Worm (Caenorhabditis elegans): ENCODE data around the gene Y41E3.13.

Gene Y41E3.13

DNA sequence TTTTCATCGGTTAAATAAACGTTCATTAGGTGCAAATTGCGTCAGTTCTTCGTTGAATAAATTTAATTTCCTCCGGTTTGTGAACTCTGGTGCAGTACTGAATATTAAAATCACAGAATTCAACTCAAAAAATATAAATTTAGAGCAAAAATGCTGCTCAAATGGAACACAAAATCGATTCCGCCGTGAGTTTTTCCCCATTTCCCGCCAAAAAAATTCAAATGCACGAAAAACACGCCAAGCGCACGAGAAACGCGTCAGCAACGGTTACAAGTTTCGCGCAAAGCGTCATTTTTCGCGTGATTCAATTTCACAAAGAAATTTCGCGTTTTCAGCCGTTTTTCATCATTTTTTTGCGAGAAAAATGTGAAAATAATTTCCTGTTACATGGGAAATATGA lies 18.6 kb upstream of the Y41E3.13 start, which contains the start of gene hrpu-1:
Gene hrpu-1, plus strand, starts transcription at position 140 of the 400 bp plus-strand sequence.
- TF ChIP-seq rbr-2 (tag; optimal IDR thresholded peaks at IDR 0.05) = peak; percentile 77
- no peak for TF ChIP-seq madf-5 (GFP tag; IDR thresholded peaks at IDR 0.05)
- no peak for TF ChIP-seq set-16 (GFP tag; IDR thresholded peaks at IDR 0.05)
- peak; percentile 63 for TF ChIP-seq fkh-10 (GFP tag; optimal IDR thresholded peaks at IDR 0.05)
- TF ChIP-seq arid-1 (GFP tag; conservative IDR thresholded peaks at IDR 0.05) = peak; percentile 53; the same call in 1 of the 2 replicates
- TF ChIP-seq lin-29 (GFP tag; IDR thresholded peaks at IDR 0.05) = no peak
- TF ChIP-seq F49E8.2 (tag; optimal IDR thresholded peaks at IDR 0.05; ENCODE audit: borderline replicate concordance) = peak; percentile 81
- TF ChIP-seq daf-16 (GFP tag; optimal IDR thresholded peaks at IDR 0.05) = peak in 1 of 2 experiments; percentile 13
- TF ChIP-seq daf-16 (tag; optimal IDR thresholded peaks at IDR 0.05) = peak; percentile 34
- TF ChIP-seq fos-1 (tag; optimal IDR thresholded peaks at IDR 0.05) = no peak
- TF ChIP-seq ces-1 (GFP tag; optimal IDR thresholded peaks at IDR 0.05) = no peak
- TF ChIP-seq nhr-77 (tag; optimal IDR thresholded peaks at IDR 0.05) = peak; percentile 37
- no peak for TF ChIP-seq ZK337.2 (GFP tag; IDR thresholded peaks at IDR 0.05)
- peak; percentile 97 for TF ChIP-seq aha-1 (tag)
- TF ChIP-seq daf-12 (tag; optimal IDR thresholded peaks at IDR 0.05) = no peak
- TF ChIP-seq unc-62 (GFP tag; optimal IDR thresholded peaks at IDR 0.05 in 1 of 2) = peak in 1 of 2 experiments; percentile 58
- no peak for TF ChIP-seq unc-62 (tag; optimal IDR thresholded peaks at IDR 0.05)
- TF ChIP-seq php-3 (GFP tag; IDR thresholded peaks at IDR 0.05) = no peak
- no peak for TF ChIP-seq lim-7 (GFP tag; IDR thresholded peaks at IDR 0.05)
- no peak for TF ChIP-seq F44E2.7 (GFP tag; IDR thresholded peaks at IDR 0.05)
- no peak for TF ChIP-seq spr-1 (tag; optimal IDR thresholded peaks at IDR 0.05)
- TF ChIP-seq mes-2 (tag; optimal IDR thresholded peaks at IDR 0.05; ENCODE audit: poor library complexity, severe bottlenecking) = peak; percentile 86
- peak; percentile 60; the same call in 1 of the 2 replicates for TF ChIP-seq pha-4 (GFP tag; IDR thresholded peaks at IDR 0.05)
- TF ChIP-seq pha-4 (tag; optimal IDR thresholded peaks at IDR 0.05) = peak; percentile 90
- no peak for TF ChIP-seq ztf-11 (tag; optimal IDR thresholded peaks at IDR 0.05)
- TF ChIP-seq R02D3.7 (tag; optimal IDR thresholded peaks at IDR 0.05) = no peak
- no peak for TF ChIP-seq F26F4.8 (GFP tag; conservative IDR thresholded peaks at IDR 0.05)
- peak; percentile 90 for TF ChIP-seq ztf-7 (tag; optimal IDR thresholded peaks at IDR 0.05)
- TF ChIP-seq lin-39 (tag; optimal IDR thresholded peaks at IDR 0.05) = no peak
- no peak for TF ChIP-seq ceh-32 (tag; optimal IDR thresholded peaks at IDR 0.05; ENCODE audit: poor library complexity)
- peak; percentile 91 for TF ChIP-seq dve-1 (tag; optimal IDR thresholded peaks at IDR 0.05; ENCODE audit: insufficient read depth)
- no peak for TF ChIP-seq ceh-62 (tag; optimal IDR thresholded peaks at IDR 0.05)
- TF ChIP-seq dmd-6 (GFP tag; IDR thresholded peaks at IDR 0.05) = peak; percentile 62
- TF ChIP-seq nhr-42 (GFP tag; IDR thresholded peaks at IDR 0.05) = no peak
- no peak for TF ChIP-seq saeg-2 (GFP tag; IDR thresholded peaks at IDR 0.05)
- peak; percentile 80 for TF ChIP-seq mep-1 (tag; optimal IDR thresholded peaks at IDR 0.05)
- 0 out of 2 replicates have a peak, but pooled peaks have one; percentile 51 for TF ChIP-seq ceh-20 (GFP tag; IDR thresholded peaks at IDR 0.05)
- no peak for TF ChIP-seq spr-3 (GFP tag; optimal IDR thresholded peaks at IDR 0.05)
- no peak for TF ChIP-seq pqm-1 (tag; optimal IDR thresholded peaks at IDR 0.05)
- no peak for TF ChIP-seq ZK546.5 (tag; optimal IDR thresholded peaks at IDR 0.05)
- peak; percentile 95 for TF ChIP-seq dpl-1 (GFP tag; optimal IDR thresholded peaks at IDR 0.05)
- TF ChIP-seq nhr-76 (tag; optimal IDR thresholded peaks at IDR 0.05) = no peak
- peak; percentile 75; the same call in 1 of the 2 replicates for TF ChIP-seq zfp-3 (GFP tag; conservative IDR thresholded peaks at IDR 0.05)
- peak; percentile 31 for TF ChIP-seq nhr-237 (tag; optimal IDR thresholded peaks at IDR 0.05)
- TF ChIP-seq ceh-44 (GFP tag; IDR thresholded peaks at IDR 0.05) = no peak
- peak; percentile 95 for TF ChIP-seq snpc-1.2 (GFP tag; IDR thresholded peaks at IDR 0.05)
- TF ChIP-seq aly-2 (tag; optimal IDR thresholded peaks at IDR 0.05) = no peak
- TF ChIP-seq lir-3 (tag; optimal IDR thresholded peaks at IDR 0.05) = no peak
- no peak for TF ChIP-seq zip-11 (GFP tag; IDR thresholded peaks at IDR 0.05)
- no peak for TF ChIP-seq snpc-4 (tag; optimal IDR thresholded peaks at IDR 0.05)
- no peak for TF ChIP-seq lin-1 (GFP tag; IDR thresholded peaks at IDR 0.05)
- TF ChIP-seq lin-15B (tag; optimal IDR thresholded peaks at IDR 0.05) = no peak
- TF ChIP-seq unc-39 (tag; optimal IDR thresholded peaks at IDR 0.05) = no peak
- TF ChIP-seq nhr-10 (tag; optimal IDR thresholded peaks at IDR 0.05) = no peak
